Fruit fly (Drosophila melanogaster) whole organism, embryonic: ENCODE measurements around the gene dsx.

Experiments used
- Antp ChIP-seq: fragments of 200-800 bp; sonication (Bioruptor generic); optimal IDR thresholded peaks from 3 replicates; lab custom pipeline; 2016; ENCODE audit warnings: missing biosample characterization, missing genetic modification characterization
- B-H2 ChIP-seq: fragments of 200-800 bp; sonication (Bioruptor generic); optimal IDR thresholded peaks from 2 replicates; lab custom pipeline; 2018; ENCODE audit warnings: missing biosample characterization, mild to moderate bottlenecking, missing genetic modification characterization
- BtbVII ChIP-seq: fragments of 200-800 bp; sonication (Bioruptor generic); optimal IDR thresholded peaks from 3 replicates; lab custom pipeline; 2017; ENCODE audit warnings: missing biosample characterization, mild to moderate bottlenecking, missing genetic modification characterization
- CG10209 ChIP-seq: fragments of 200-800 bp; sonication (Bioruptor generic); optimal IDR thresholded peaks from 3 replicates; lab custom pipeline; 2017; ENCODE audit warnings: missing biosample characterization, mild to moderate bottlenecking, missing genetic modification characterization, missing genetic modification reagents
- CG10321 ChIP-seq: fragments of 200-800 bp; sonication (Bioruptor generic); IDR thresholded peaks from 2 replicates; pipeline ENCODE4 v1.3.6; 2022; ENCODE audit warnings: missing biosample characterization, missing genetic modification characterization
- CG10979 ChIP-seq: fragments of 200-800 bp; sonication (Bioruptor generic); optimal IDR thresholded peaks from 2 replicates; lab custom pipeline; 2018; ENCODE audit warnings: missing biosample characterization, mild to moderate bottlenecking, missing genetic modification characterization, moderate library complexity
- CG11093 ChIP-seq: fragments of 200-800 bp; sonication (Bioruptor generic); IDR thresholded peaks from 3 replicates; pipeline ENCODE4 v1.3.6; 2022; ENCODE audit warnings: missing biosample characterization, missing genetic modification characterization
- CG12155 ChIP-seq: fragments of 200-800 bp; sonication (Bioruptor generic); optimal IDR thresholded peaks from 3 replicates; lab custom pipeline; 2016; ENCODE audit warnings: missing biosample characterization, missing genetic modification characterization
- CG12219 ChIP-seq: fragments of 200-800 bp; sonication (Bioruptor generic); optimal IDR thresholded peaks from 3 replicates; lab custom pipeline; 2018; ENCODE audit warnings: missing biosample characterization, mild to moderate bottlenecking, missing genetic modification characterization
- CG30020 ChIP-seq: fragments of 200-800 bp; optimal IDR thresholded peaks from 2 replicates; lab custom pipeline; 2019; ENCODE audit warnings: missing biosample characterization, mild to moderate bottlenecking, missing genetic modification characterization, moderate library complexity
- CG4730 ChIP-seq: fragments of 200-800 bp; sonication (Bioruptor generic); IDR thresholded peaks from 2 replicates; pipeline ENCODE4 v1.3.6; 2022; ENCODE audit warnings: missing biosample characterization, missing genetic modification characterization
- CG5953 ChIP-seq: fragments of 200-800 bp; sonication (Bioruptor generic); IDR thresholded peaks from 2 replicates; pipeline ENCODE4 v1.3.6; 2022; ENCODE audit warnings: missing biosample characterization, missing genetic modification characterization
- CG6654 ChIP-seq: fragments of 200-800 bp; sonication (Bioruptor generic); optimal IDR thresholded peaks from 2 replicates; lab custom pipeline; 2017; ENCODE audit warnings: missing biosample characterization, mild to moderate bottlenecking, missing genetic modification characterization
- CG6854 ChIP-seq: fragments of 200-800 bp; sonication (Bioruptor generic); optimal IDR thresholded peaks from 3 replicates; lab custom pipeline; 2017; ENCODE audit warnings: missing biosample characterization, mild to moderate bottlenecking, missing genetic modification characterization
- CG7372 ChIP-seq: fragments of 200-800 bp; sonication (Bioruptor generic); IDR thresholded peaks from 2 replicates; pipeline ENCODE4 v1.3.6; 2022; ENCODE audit warnings: missing biosample characterization, missing genetic modification characterization
- CG8388 ChIP-seq: fragments of 200-800 bp; sonication (Bioruptor generic); optimal IDR thresholded peaks from 2 replicates; lab custom pipeline; 2019; ENCODE audit warnings: missing biosample characterization, mild to moderate bottlenecking, missing genetic modification characterization, moderate library complexity
- CG8478 ChIP-seq: fragments of >200 bp; optimal IDR thresholded peaks from 2 replicates; lab custom pipeline; 2018
- CTCF ChIP-seq: fragments of 200-800 bp; sonication (Bioruptor generic); optimal IDR thresholded peaks from 2 replicates; lab custom pipeline; 2017; ENCODE audit warnings: missing biosample characterization, mild to moderate bottlenecking, missing genetic modification characterization, moderate library complexity
- Dad ChIP-seq: fragments of 200-800 bp; sonication (Bioruptor generic); optimal IDR thresholded peaks from 3 replicates; lab custom pipeline; 2016; ENCODE audit warnings: missing biosample characterization, missing genetic modification characterization
- Dip3 ChIP-seq: fragments of 200-800 bp; sonication (Bioruptor generic); optimal IDR thresholded peaks from 3 replicates; lab custom pipeline; 2016; ENCODE audit warnings: missing biosample characterization, missing genetic modification characterization
- Fer2 ChIP-seq: fragments of 200-800 bp; sonication (Bioruptor generic); optimal IDR thresholded peaks from 2 replicates; lab custom pipeline; 2018; ENCODE audit warnings: missing biosample characterization, mild to moderate bottlenecking, missing genetic modification characterization, moderate library complexity
- Gsc ChIP-seq: fragments of 200-800 bp; sonication (Bioruptor generic); IDR thresholded peaks from 2 replicates; pipeline ENCODE4 v1.3.6; 2022; ENCODE audit warnings: missing biosample characterization, missing genetic modification characterization
- Lim3 ChIP-seq: fragments of 200-800 bp; sonication (Bioruptor generic); IDR thresholded peaks from 2 replicates; pipeline ENCODE4 v1.3.6; 2022; ENCODE audit warnings: missing biosample characterization, missing genetic modification characterization
- Nf-YA ChIP-seq: fragments of 200-800 bp; sonication (Bioruptor generic); IDR thresholded peaks from 2 replicates; pipeline ENCODE4 v1.3.6; 2022; ENCODE audit warnings: missing biosample characterization, missing genetic modification characterization
- Scr ChIP-seq: fragments of 200-800 bp; sonication (Bioruptor generic); IDR thresholded peaks from 2 replicates; pipeline ENCODE4 v1.3.6; 2022; ENCODE audit warnings: missing biosample characterization, missing genetic modification characterization; ENCODE audit not compliant: partially characterized antibody
- Sry-δ ChIP-seq: fragments of 200-800 bp; sonication (Bioruptor generic); optimal IDR thresholded peaks from 2 replicates; lab custom pipeline; 2016; ENCODE audit warnings: missing biosample characterization, missing genetic modification characterization
- Usf ChIP-seq: fragments of 200-800 bp; sonication (Bioruptor generic); optimal IDR thresholded peaks from 2 replicates; lab custom pipeline; 2017; ENCODE audit warnings: missing genotype, missing biosample characterization, missing genetic modification characterization
- al ChIP-seq: fragments of 200-800 bp; sonication (Bioruptor generic); IDR thresholded peaks from 2 replicates; pipeline ENCODE4 v1.3.6; 2022; ENCODE audit warnings: missing biosample characterization, missing genetic modification characterization
- ash1 ChIP-seq: fragments of 200-800 bp; sonication (Bioruptor generic); optimal IDR thresholded peaks from 2 replicates; lab custom pipeline; 2018; ENCODE audit warnings: missing biosample characterization, mild to moderate bottlenecking, missing genetic modification characterization
- bab2 ChIP-seq: fragments of 200-800 bp; sonication (Bioruptor generic); optimal IDR thresholded peaks from 2 replicates; lab custom pipeline; 2016; ENCODE audit warnings: missing biosample characterization, missing genetic modification characterization
- bsh ChIP-seq, 2 experiments: fragments of 200-800 bp; sonication (Bioruptor generic); optimal IDR thresholded peaks; 2 replicates each; lab custom pipeline; 2017 to 2018; ENCODE audit warnings: mild to moderate bottlenecking in 2 of 2, missing biosample characterization in 2 of 2, missing genetic modification characterization in 2 of 2, moderate library complexity in 1 of 2
- btn ChIP-seq: fragments of 200-800 bp; sonication (Bioruptor generic); optimal IDR thresholded peaks from 2 replicates; lab custom pipeline; 2016; ENCODE audit warnings: missing biosample characterization, missing genetic modification characterization
- caup ChIP-seq: fragments of 200-800 bp; sonication (Bioruptor generic); optimal IDR thresholded peaks from 3 replicates; lab custom pipeline; 2017; ENCODE audit warnings: missing biosample characterization, mild to moderate bottlenecking, missing genetic modification characterization, moderate library complexity; ENCODE audit not compliant: severe bottlenecking
- corto ChIP-seq: fragments of 200-800 bp; sonication (Bioruptor generic); optimal IDR thresholded peaks from 2 replicates; lab custom pipeline; 2016; ENCODE audit warnings: missing biosample characterization, mild to moderate bottlenecking, missing genetic modification characterization, moderate library complexity
- en ChIP-seq: fragments of 200-800 bp; sonication (Bioruptor generic); optimal IDR thresholded peaks from 2 replicates; lab custom pipeline; 2016; ENCODE audit warnings: missing biosample characterization, missing genetic modification characterization
- fd102C ChIP-seq: fragments of 200-800 bp; sonication (Bioruptor generic); optimal IDR thresholded peaks from 2 replicates; lab custom pipeline; 2018; ENCODE audit warnings: missing biosample characterization, mild to moderate bottlenecking, missing genetic modification characterization, moderate library complexity
- grau ChIP-seq: fragments of 200-800 bp; optimal IDR thresholded peaks from 3 replicates; lab custom pipeline; 2019; ENCODE audit warnings: missing biosample characterization, mild to moderate bottlenecking, missing genetic modification characterization, moderate library complexity
- inv ChIP-seq: fragments of 200-800 bp; sonication (Bioruptor generic); IDR thresholded peaks from 2 replicates; pipeline ENCODE4 v1.3.6; 2022; ENCODE audit warnings: missing biosample characterization, missing genetic modification characterization; ENCODE audit not compliant: partially characterized antibody
- jing ChIP-seq: fragments of 200-800 bp; sonication (Bioruptor generic); optimal IDR thresholded peaks from 2 replicates; lab custom pipeline; 2018; ENCODE audit warnings: missing biosample characterization, mild to moderate bottlenecking, missing genetic modification characterization
- klu ChIP-seq: fragments of 200-800 bp; sonication (Bioruptor generic); IDR thresholded peaks from 2 replicates; pipeline ENCODE4 v1.3.6; 2022; ENCODE audit warnings: missing biosample characterization, missing genetic modification characterization
- knrl ChIP-seq: fragments of 200-800 bp; sonication (Bioruptor generic); IDR thresholded peaks from 3 replicates; pipeline ENCODE4 v1.3.6; 2022; ENCODE audit warnings: missing biosample characterization, missing genetic modification characterization; ENCODE audit not compliant: partially characterized antibody
- lov ChIP-seq, 2 experiments: fragments of 200-800 bp in 1 of 2; fragments of >200 bp in 1 of 2; sonication (Bioruptor generic) in 1 of 2; IDR thresholded peaks in 1 of 2; optimal IDR thresholded peaks in 1 of 2; 2 replicates in 1 of 2; 3 replicates in 1 of 2; pipeline versions ENCODE4 v1.3.6 to Lab custom; 2017 to 2022; ENCODE audit warnings: missing biosample characterization in 1 of 2, missing genetic modification characterization in 1 of 2
- mirr ChIP-seq: fragments of 200-800 bp; sonication (Bioruptor generic); optimal IDR thresholded peaks from 3 replicates; lab custom pipeline; 2018; ENCODE audit warnings: missing biosample characterization, mild to moderate bottlenecking, missing genetic modification characterization
- onecut ChIP-seq: fragments of 200-800 bp; sonication (Bioruptor generic); IDR thresholded peaks from 2 replicates; pipeline ENCODE4 v1.3.6; 2022; ENCODE audit warnings: missing biosample characterization, missing genetic modification characterization
- org-1 ChIP-seq: fragments of 200-800 bp; sonication (Bioruptor generic); optimal IDR thresholded peaks from 2 replicates; lab custom pipeline; 2017; ENCODE audit warnings: missing biosample characterization, missing genetic modification characterization
- p53 ChIP-seq: fragments of 200-800 bp; sonication (Bioruptor generic); optimal IDR thresholded peaks from 2 replicates; lab custom pipeline; 2016; ENCODE audit warnings: missing biosample characterization, missing genetic modification characterization
- pfk ChIP-seq: fragments of 200-800 bp; sonication (Bioruptor generic); optimal IDR thresholded peaks from 2 replicates; lab custom pipeline; 2018; ENCODE audit warnings: missing biosample characterization, mild to moderate bottlenecking, missing genetic modification characterization, moderate library complexity
- pita ChIP-seq: fragments of 200-800 bp; sonication (Bioruptor generic); optimal IDR thresholded peaks from 2 replicates; lab custom pipeline; 2017; ENCODE audit warnings: missing biosample characterization, mild to moderate bottlenecking, missing genetic modification characterization
- zen2 ChIP-seq: fragments of 200-800 bp; sonication (Bioruptor generic); IDR thresholded peaks from 3 replicates; pipeline ENCODE4 v1.3.6; 2022; ENCODE audit warnings: missing biosample characterization, missing genetic modification characterization; ENCODE audit not compliant: partially characterized antibody

dsx gene

DNA sequence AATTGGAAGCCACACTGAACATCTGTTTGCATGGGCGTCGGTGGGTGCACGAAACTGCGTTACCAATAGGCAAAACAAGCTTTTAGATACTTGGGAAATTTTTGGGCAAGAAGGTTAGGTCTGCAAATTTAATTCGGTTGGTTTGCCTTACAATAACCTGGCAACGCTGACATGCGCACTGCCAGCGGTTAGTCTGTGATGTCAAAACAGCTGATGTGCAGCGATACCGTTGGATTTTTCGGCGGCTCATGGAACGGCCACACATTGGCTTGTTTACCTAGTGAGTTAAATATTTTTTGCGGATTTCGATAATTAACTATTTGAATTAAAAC, 80.4 kb downstream of the dsx start, which contains the start of gene ArgRS-m (continued):
- TF ChIP-seq Dad (GFP tag; lab: Kevin White, UChicago) (peak; percentile 46), grau (tag; lab: Kevin White, UChicago) (peak; percentile 52), CG11093 (GFP tag; lab: Robert Waterston, UW) (no peak), bsh (GFP tag; optimal IDR thresholded peaks at IDR 0.05; lab: Kevin White, UChicago) (peak in 1 of 2 experiments; percentile 13), zen2 (no peak), btn (GFP tag; lab: Kevin White, UChicago) (no peak), lov (optimal IDR thresholded peaks at IDR 0.05; lab: Kevin White, UChicago) (no peak), lov (GFP tag; IDR thresholded peaks at IDR 0.05; lab: Robert Waterston, UW) (no peak), CG10321 (no peak), Scr (GFP tag; lab: Robert Waterston, UW) (peak; percentile 48), CG8478 (lab: Kevin White, UChicago) (no peak), fd102C (GFP tag; lab: Kevin White, UChicago) (no peak), pfk (GFP tag; lab: Kevin White, UChicago) (no peak), Nf-YA (GFP tag; lab: Robert Waterston, UW) (no peak), BtbVII (GFP tag; lab: Kevin White, UChicago) (no peak), Dip3 (GFP tag; lab: Kevin White, UChicago) (peak; percentile 53), Fer2 (tag; lab: Kevin White, UChicago) (no peak), jing (no peak), caup (peak; percentile 62), CTCF (GFP tag; lab: Kevin White, UChicago) (no peak), CG10209 (GFP tag; lab: Kevin White, UChicago) (no peak), Usf (GFP tag; lab: Kevin White, UChicago) (peak; percentile 1), onecut (GFP tag; lab: Robert Waterston, UW) (no peak), mirr (no peak), CG5953 (GFP tag; lab: Robert Waterston, UW) (no peak), inv (GFP tag; lab: Robert Waterston, UW) (no peak), corto (GFP tag; lab: Kevin White, UChicago) (no peak), Antp (peak; percentile 52), Gsc (GFP tag; lab: Robert Waterston, UW) (no peak), CG12155 (GFP tag; lab: Kevin White, UChicago) (peak; percentile 31), bab2 (GFP tag; lab: Kevin White, UChicago) (peak; percentile 55), CG6654 (GFP tag; lab: Kevin White, UChicago) (no peak), CG6854 (GFP tag; lab: Kevin White, UChicago) (peak; percentile 32), CG30020 (tag; lab: Kevin White, UChicago) (peak; percentile 8), pita (no peak), Lim3 (no peak), CG10979 (no peak), CG7372 (GFP tag; lab: Robert Waterston, UW) (no peak), klu (GFP tag; lab: Robert Waterston, UW) (no peak), CG8388 (GFP tag; lab: Kevin White, UChicago) (no peak), org-1 (peak; percentile 15), p53 (GFP tag; lab: Kevin White, UChicago) (peak; percentile 18), knrl (GFP tag; lab: Robert Waterston, UW) (0 out of 3 replicates have a peak, but pooled peaks have one; percentile 32), al (GFP tag; lab: Robert Waterston, UW) (no peak; the same call in 1 of the 2 replicates), CG4730 (GFP tag; lab: Robert Waterston, UW) (no peak), Sry-δ (peak; percentile 58), CG12219 (no peak), B-H2 (GFP tag; lab: Kevin White, UChicago) (no peak), ash1 (GFP tag; lab: Kevin White, UChicago) (no peak), en (GFP tag; lab: Kevin White, UChicago) (no peak)
